Fruit fly (Drosophila melanogaster): ENCODE measurements around the gene CAHbeta.

- no peak for TF ChIP-seq Myc (optimal IDR thresholded peaks at IDR 0.05)
- TF ChIP-seq ttk (optimal IDR thresholded peaks at IDR 0.05): no peak
- TF ChIP-seq psq (optimal IDR thresholded peaks at IDR 0.05): no peak
- TF ChIP-seq insv (optimal IDR thresholded peaks at IDR 0.05): no peak
Observed at dm6 chr3R:8944866-8945265, 35.8 kb upstream of the CAHbeta start, which contains the start of gene CG11964.
